Fruit fly (Drosophila melanogaster): ENCODE results near the gene Fadd.
A peak's percentile ranks its signal among the peaks of the same experiment; 100 is the strongest.

Fadd gene

dm6 chr3R:22049134-22049796, 15.0 kb downstream of the Fadd start (continued):
- no peak for TF ChIP-seq Gsc (GFP tag; IDR thresholded peaks at IDR 0.05)
- TF ChIP-seq B-H2 (GFP tag; optimal IDR thresholded peaks at IDR 0.05) = peak; percentile 3
- peak; percentile 81 for TF ChIP-seq PHDP (tag; optimal IDR thresholded peaks at IDR 0.05)
- TF ChIP-seq CG12104 (GFP tag; optimal IDR thresholded peaks at IDR 0.05) = peak; percentile 59
- TF ChIP-seq br (optimal IDR thresholded peaks at IDR 0.05) = no peak
- peak; percentile 22 for TF ChIP-seq HmgD (GFP tag; optimal IDR thresholded peaks at IDR 0.05)
- TF ChIP-seq CG9797 (GFP tag; optimal IDR thresholded peaks at IDR 0.05) = no peak
- peak; percentile 83 for TF ChIP-seq fd96Cb (tag; optimal IDR thresholded peaks at IDR 0.05)
- peak; percentile 31 for TF ChIP-seq Mes4 (GFP tag; optimal IDR thresholded peaks at IDR 0.05)
- TF ChIP-seq dati (GFP tag; IDR thresholded peaks at IDR 0.05) = peak; percentile 48; the same call in 1 of the 2 replicates
- TF ChIP-seq peb (GFP tag; IDR thresholded peaks at IDR 0.05) = peak; percentile 55; the same call in 1 of the 2 replicates
- peak; percentile 85 for TF ChIP-seq CG7839 (tag; optimal IDR thresholded peaks at IDR 0.05)
- peak; percentile 45 for TF ChIP-seq CG8290 (GFP tag; optimal IDR thresholded peaks at IDR 0.05)
- TF ChIP-seq CG8290 (tag; optimal IDR thresholded peaks at IDR 0.05) = peak in 1 of 2 experiments; percentile 86
- no peak for TF ChIP-seq CG7271 (tag; optimal IDR thresholded peaks at IDR 0.05)
- peak; percentile 88 for TF ChIP-seq Hmr (GFP tag; optimal IDR thresholded peaks at IDR 0.05)
- no peak for TF ChIP-seq Dfd (GFP tag; optimal IDR thresholded peaks at IDR 0.05)
- TF ChIP-seq CG33557 (GFP tag; optimal IDR thresholded peaks at IDR 0.05) = no peak
- TF ChIP-seq sqz (GFP tag; optimal IDR thresholded peaks at IDR 0.05) = peak; percentile 9
- TF ChIP-seq CG3065 (GFP tag; optimal IDR thresholded peaks at IDR 0.05) = peak; percentile 13
- 0 out of 4 replicates have a peak, but pooled peaks have one; percentile 12 for TF ChIP-seq Dll (GFP tag; IDR thresholded peaks at IDR 0.05; ENCODE audit: partially characterized antibody)
- peak; percentile 81 for TF ChIP-seq jumu (GFP tag; optimal IDR thresholded peaks at IDR 0.05)
- peak; percentile 63 for TF ChIP-seq CG30431 (GFP tag; optimal IDR thresholded peaks at IDR 0.05)
- TF ChIP-seq CG9932 (GFP tag; IDR thresholded peaks at IDR 0.05) = peak; percentile 72
- peak; percentile 59 for TF ChIP-seq en (GFP tag; optimal IDR thresholded peaks at IDR 0.05)
- peak; percentile 54; the same call in 1 of the 2 replicates for TF ChIP-seq MBD-R2 (GFP tag; IDR thresholded peaks at IDR 0.05)
- no peak for TF ChIP-seq fru (optimal IDR thresholded peaks at IDR 0.05)
- TF ChIP-seq pb (GFP tag; optimal IDR thresholded peaks at IDR 0.05) = peak; percentile 64
- peak; percentile 59 for TF ChIP-seq CG5180 (GFP tag; optimal IDR thresholded peaks at IDR 0.05)
- TF ChIP-seq NC2α (GFP tag; optimal IDR thresholded peaks at IDR 0.05) = peak; percentile 20
- TF ChIP-seq ttk (GFP tag; IDR thresholded peaks at IDR 0.05) = peak; percentile 85
- peak; percentile 57; the same call in 1 of the 2 replicates for TF ChIP-seq bowl (GFP tag; IDR thresholded peaks at IDR 0.05)
- peak; percentile 68 for TF ChIP-seq CG13624 (GFP tag; optimal IDR thresholded peaks at IDR 0.05)
- peak; percentile 71 for TF ChIP-seq Ssrp (tag; optimal IDR thresholded peaks at IDR 0.05)
- no peak; the same call in none of the 2 replicates for TF ChIP-seq CG9215 (GFP tag; IDR thresholded peaks at IDR 0.05)
- peak; percentile 80 for TF ChIP-seq Fer3 (tag; optimal IDR thresholded peaks at IDR 0.05)
- TF ChIP-seq zfh2 (GFP tag; optimal IDR thresholded peaks at IDR 0.05) = peak; percentile 34
- peak; percentile 16 for TF ChIP-seq CG6654 (GFP tag; optimal IDR thresholded peaks at IDR 0.05)
- peak; percentile 72 for TF ChIP-seq salm (tag; optimal IDR thresholded peaks at IDR 0.05)
- TF ChIP-seq CG11696 (GFP tag; IDR thresholded peaks at IDR 0.05) = peak; percentile 50
- TF ChIP-seq Spps (tag; optimal IDR thresholded peaks at IDR 0.05) = peak; percentile 65
- peak; percentile 59 for TF ChIP-seq NC2β (GFP tag; optimal IDR thresholded peaks at IDR 0.05)
- TF ChIP-seq CG8359 (GFP tag; optimal IDR thresholded peaks at IDR 0.05; ENCODE audit: borderline replicate concordance) = peak; percentile 34
- TF ChIP-seq mam (GFP tag; optimal IDR thresholded peaks at IDR 0.05) = peak; percentile 77
- no peak; the same call in 2 of the 3 replicates for TF ChIP-seq sr (GFP tag; IDR thresholded peaks at IDR 0.05)
- TF ChIP-seq ro (GFP tag; IDR thresholded peaks at IDR 0.05) = no peak
- TF ChIP-seq CG11093 (GFP tag; IDR thresholded peaks at IDR 0.05) = peak; percentile 82
- no peak for TF ChIP-seq amos (GFP tag; IDR thresholded peaks at IDR 0.05; ENCODE audit: partially characterized antibody)
- TF ChIP-seq CG10979 (tag; optimal IDR thresholded peaks at IDR 0.05) = peak; percentile 79
- no peak for TF ChIP-seq p53 (GFP tag; optimal IDR thresholded peaks at IDR 0.05)
- TF ChIP-seq CG17328 (GFP tag; IDR thresholded peaks at IDR 0.05) = peak; percentile 75

Data from whole organism, embryonic.